Fruit fly (Drosophila melanogaster) whole organism, wandering third instar larva: ENCODE data around the gene mbo.
A peak's percentile ranks its signal among the peaks of the same experiment; 100 is the strongest.

Experiments
- Abd-B ChIP-seq: fragments of >200 bp; optimal IDR thresholded peaks from 2 replicates; lab custom pipeline; 2017; ENCODE audit warnings: missing biosample characterization, missing genetic modification characterization
- CG32264 ChIP-seq: fragments of 200-800 bp; sonication (Bioruptor generic); optimal IDR thresholded peaks from 2 replicates; lab custom pipeline; 2016; ENCODE audit warnings: missing biosample characterization, missing genetic modification characterization
- CG9705 ChIP-seq: fragments of 200-800 bp; sonication (Bioruptor generic); optimal IDR thresholded peaks from 2 replicates; lab custom pipeline; 2018; ENCODE audit warnings: missing biosample characterization, mild to moderate bottlenecking, missing genetic modification characterization
- CrebA ChIP-seq: fragments of 200-800 bp; sonication (Bioruptor generic); optimal IDR thresholded peaks from 2 replicates; lab custom pipeline; 2016; ENCODE audit warnings: missing biosample characterization, mild to moderate bottlenecking, missing genetic modification characterization, borderline replicate concordance
- Dfd ChIP-seq: fragments of >200 bp; optimal IDR thresholded peaks from 2 replicates; lab custom pipeline; 2017; ENCODE audit warnings: missing biosample characterization, missing genetic modification characterization
- Dif ChIP-seq: fragments of 200-275, 200-300 bp; sonication (Bioruptor generic); optimal IDR thresholded peaks from 2 replicates; lab custom pipeline; 2018; ENCODE audit warnings: missing biosample characterization, missing genetic modification characterization; ENCODE audit not compliant: partially characterized antibody
- GATAd ChIP-seq: sonication (Bioruptor generic); optimal IDR thresholded peaks from 2 replicates; lab custom pipeline; 2016; ENCODE audit warnings: missing biosample characterization, missing genetic modification characterization
- HLH106 ChIP-seq: fragments of 200-800 bp; optimal IDR thresholded peaks from 3 replicates; lab custom pipeline; 2019; ENCODE audit warnings: missing biosample characterization, mild to moderate bottlenecking, missing genetic modification characterization, moderate library complexity
- Hnf4 ChIP-seq: fragments of 200-800 bp; sonication (Bioruptor generic); optimal IDR thresholded peaks from 2 replicates; lab custom pipeline; 2016; ENCODE audit warnings: missing biosample characterization, mild to moderate bottlenecking, missing genetic modification characterization
- Hr78 ChIP-seq: fragments of >200 bp; optimal IDR thresholded peaks from 2 replicates; lab custom pipeline; 2017; ENCODE audit warnings: missing biosample characterization, missing genetic modification characterization
- Hr83 ChIP-seq: fragments of 200-300 bp; sonication (Bioruptor generic); optimal IDR thresholded peaks from 2 replicates; lab custom pipeline; 2016; ENCODE audit warnings: missing biosample characterization, mild to moderate bottlenecking, missing genetic modification characterization, moderate library complexity; ENCODE audit not compliant: poor library complexity, severe bottlenecking
- Jra ChIP-seq: sonication (Bioruptor generic); optimal IDR thresholded peaks from 2 replicates; lab custom pipeline; 2016; ENCODE audit warnings: missing biosample characterization, missing genetic modification characterization
- Mio ChIP-seq: sonication (Bioruptor generic); optimal IDR thresholded peaks from 2 replicates; lab custom pipeline; 2016; ENCODE audit warnings: missing biosample characterization, missing genetic modification characterization
- Myc ChIP-seq: fragments of >200 bp; optimal IDR thresholded peaks from 2 replicates; lab custom pipeline; 2017
- N ChIP-seq: fragments of >200 bp; optimal IDR thresholded peaks from 2 replicates; lab custom pipeline; 2018; ENCODE audit warnings: missing biosample characterization, missing external identifiers, missing genetic modification characterization
- OdsH ChIP-seq: fragments of 200-800 bp; sonication (Bioruptor generic); optimal IDR thresholded peaks from 2 replicates; lab custom pipeline; 2016; ENCODE audit warnings: missing biosample characterization, mild to moderate bottlenecking, missing genetic modification characterization
- Rel ChIP-seq, 2 experiments: fragments of 200-800 bp; sonication (Bioruptor generic) in 1 of 2; optimal IDR thresholded peaks; 2 replicates in 1 of 2; 3 replicates in 1 of 2; lab custom pipeline; 2016 to 2019; ENCODE audit warnings: mild to moderate bottlenecking in 2 of 2, missing biosample characterization in 2 of 2, missing genetic modification characterization in 2 of 2, moderate library complexity in 1 of 2
- Sp1 ChIP-seq: fragments of 200-800 bp; sonication (Bioruptor generic); optimal IDR thresholded peaks from 3 replicates; lab custom pipeline; 2019; ENCODE audit warnings: missing biosample characterization, mild to moderate bottlenecking, missing genetic modification characterization, moderate library complexity
- Vsx2 ChIP-seq: fragments of 200-300, 225-300 bp; sonication (Bioruptor generic); optimal IDR thresholded peaks from 2 replicates; lab custom pipeline; 2018; ENCODE audit warnings: missing biosample characterization, missing genetic modification characterization; ENCODE audit not compliant: partially characterized antibody
- br ChIP-seq: fragments of 200-800 bp; sonication (Bioruptor generic); optimal IDR thresholded peaks from 2 replicates; lab custom pipeline; 2016; ENCODE audit warnings: missing biosample characterization, missing genetic modification characterization
- brk ChIP-seq: fragments of 200-800 bp; sonication (Bioruptor generic); optimal IDR thresholded peaks from 2 replicates; lab custom pipeline; 2016; ENCODE audit warnings: missing biosample characterization, mild to moderate bottlenecking, missing genetic modification characterization
- dl ChIP-seq, 2 experiments: fragments of 175-275, 200-275 bp in 1 of 2; fragments of 200-275 bp in 1 of 2; sonication (Bioruptor generic); optimal IDR thresholded peaks; lab custom pipeline; 2018; ENCODE audit warnings: mild to moderate bottlenecking in 2 of 2, missing biosample characterization in 2 of 2, missing genetic modification characterization in 2 of 2, moderate library complexity in 2 of 2; ENCODE audit not compliant: partially characterized antibody in 2 of 2, insufficient read depth in 1 of 2
- dmrt93B ChIP-seq: fragments of 200-800 bp; sonication (Bioruptor generic); optimal IDR thresholded peaks from 2 replicates; lab custom pipeline; 2018; ENCODE audit warnings: missing biosample characterization, mild to moderate bottlenecking, missing genetic modification characterization
- dsf ChIP-seq: sonication (Bioruptor generic); optimal IDR thresholded peaks from 2 replicates; lab custom pipeline; 2016; ENCODE audit warnings: missing biosample characterization, missing genetic modification characterization, borderline replicate concordance
- ey ChIP-seq: fragments of 200-800 bp; sonication (Bioruptor generic); optimal IDR thresholded peaks from 2 replicates; lab custom pipeline; 2016; ENCODE audit warnings: missing biosample characterization, missing genetic modification characterization
- foxo ChIP-seq, 2 experiments: fragments of 200-800 bp; sonication (Bioruptor generic); optimal IDR thresholded peaks; 2 replicates in 1 of 2; 3 replicates in 1 of 2; lab custom pipeline; 2016 to 2017; ENCODE audit warnings: missing biosample characterization in 2 of 2, missing genetic modification characterization in 2 of 2
- fru ChIP-seq: fragments of 200-800 bp; sonication (Bioruptor generic); optimal IDR thresholded peaks from 3 replicates; lab custom pipeline; 2016; ENCODE audit warnings: missing biosample characterization, mild to moderate bottlenecking, missing genetic modification characterization
- h ChIP-seq: fragments of 200-800 bp; sonication (Bioruptor generic); optimal IDR thresholded peaks from 3 replicates; lab custom pipeline; 2016; ENCODE audit warnings: missing biosample characterization, mild to moderate bottlenecking, missing genetic modification characterization
- jim ChIP-seq: fragments of 175-275, 200-325 bp; sonication (Bioruptor generic); optimal IDR thresholded peaks from 2 replicates; lab custom pipeline; 2016; ENCODE audit warnings: missing biosample characterization, mild to moderate bottlenecking, missing genetic modification characterization
- lola ChIP-seq: fragments of >200 bp; optimal IDR thresholded peaks from 2 replicates; lab custom pipeline; 2017; ENCODE audit warnings: missing biosample characterization, missing genetic modification characterization
- pan ChIP-seq: fragments of >200 bp; optimal IDR thresholded peaks from 2 replicates; lab custom pipeline; 2017
- psq ChIP-seq: fragments of 200-800 bp; sonication (Bioruptor generic); optimal IDR thresholded peaks from 3 replicates; lab custom pipeline; 2017; ENCODE audit warnings: missing biosample characterization, mild to moderate bottlenecking, missing genetic modification characterization, moderate library complexity
- rgr ChIP-seq: fragments of 200-800 bp; sonication (Bioruptor generic); optimal IDR thresholded peaks from 3 replicates; lab custom pipeline; 2016; ENCODE audit warnings: missing biosample characterization, mild to moderate bottlenecking, missing genetic modification characterization
- sage ChIP-seq: fragments of 200-800 bp; sonication (Bioruptor generic); optimal IDR thresholded peaks from 2 replicates; lab custom pipeline; 2016; ENCODE audit warnings: missing biosample characterization, mild to moderate bottlenecking, missing genetic modification characterization
- sv ChIP-seq: fragments of 200-800 bp; sonication (Bioruptor generic); optimal IDR thresholded peaks from 3 replicates; lab custom pipeline; 2016; ENCODE audit warnings: missing biosample characterization, missing genetic modification characterization
- tai ChIP-seq: sonication (Bioruptor generic); optimal IDR thresholded peaks from 2 replicates; lab custom pipeline; 2016; ENCODE audit warnings: missing biosample characterization, missing genetic modification characterization
- usp ChIP-seq: fragments of >200 bp; optimal IDR thresholded peaks from 2 replicates; lab custom pipeline; 2017; ENCODE audit warnings: missing biosample characterization, missing genetic modification characterization
- woc ChIP-seq: sonication (Bioruptor generic); optimal IDR thresholded peaks from 2 replicates; lab custom pipeline; 2016; ENCODE audit warnings: missing biosample characterization, mild to moderate bottlenecking, missing genetic modification characterization

mbo gene

dm6 chr3R:12719627-12720343 lies 40.9 kb upstream of the mbo start:
- TF ChIP-seq Vsx2 (GFP tag; lab: Kevin White, UChicago), result peak; percentile 51
- TF ChIP-seq Dfd (GFP tag; lab: Kevin White, UChicago), result no peak
- no peak for TF ChIP-seq usp (GFP tag; lab: Kevin White, UChicago)
- TF ChIP-seq HLH106 (tag; lab: Kevin White, UChicago), result peak; percentile 59
- no peak for TF ChIP-seq dsf (GFP tag; lab: Kevin White, UChicago)
- no peak for TF ChIP-seq CG32264 (GFP tag; lab: Kevin White, UChicago)
- no peak for TF ChIP-seq CG9705 (GFP tag; lab: Kevin White, UChicago)
- TF ChIP-seq fru (GFP tag; lab: Kevin White, UChicago), result peak; percentile 36
- TF ChIP-seq psq (GFP tag; lab: Kevin White, UChicago), result peak; percentile 62
- TF ChIP-seq lola (GFP tag; lab: Kevin White, UChicago), result no peak
- no peak for TF ChIP-seq Mio (GFP tag; lab: Kevin White, UChicago)
- peak; percentile 27 for TF ChIP-seq OdsH (GFP tag; lab: Kevin White, UChicago)
- TF ChIP-seq CrebA (GFP tag; lab: Kevin White, UChicago), result peak; percentile 63
- TF ChIP-seq Hnf4 (GFP tag; lab: Kevin White, UChicago), result no peak
- no peak for TF ChIP-seq GATAd (GFP tag; lab: Kevin White, UChicago)
- no peak for TF ChIP-seq tai
- TF ChIP-seq dl (GFP tag; optimal IDR thresholded peaks at IDR 0.05; lab: Kevin White, UChicago; ENCODE audit: insufficient read depth in 1 of 2, partially characterized antibody in 2 of 2), result peak; percentile 77 to 83
- TF ChIP-seq rgr (GFP tag; lab: Kevin White, UChicago), result peak; percentile 39
- TF ChIP-seq Dif (GFP tag; lab: Kevin White, UChicago), result peak; percentile 72
- TF ChIP-seq Sp1, result peak; percentile 52
- peak; percentile 46 for TF ChIP-seq woc (GFP tag; lab: Kevin White, UChicago)
- peak; percentile 38 for TF ChIP-seq dmrt93B (GFP tag; lab: Kevin White, UChicago)
- peak; percentile 71 for TF ChIP-seq Hr83
- no peak for TF ChIP-seq br (GFP tag; lab: Kevin White, UChicago)
- TF ChIP-seq Myc, result no peak
- no peak for TF ChIP-seq Hr78 (GFP tag; lab: Kevin White, UChicago)
- TF ChIP-seq jim (GFP tag; lab: Kevin White, UChicago), result no peak
- TF ChIP-seq sage (GFP tag; lab: Kevin White, UChicago), result peak; percentile 18
- TF ChIP-seq foxo (GFP tag; optimal IDR thresholded peaks at IDR 0.05; lab: Kevin White, UChicago), result peak in 1 of 2 experiments; percentile 68
- peak; percentile 62 for TF ChIP-seq h
- no peak for TF ChIP-seq brk (GFP tag; lab: Kevin White, UChicago)
- no peak for TF ChIP-seq sv (GFP tag; lab: Kevin White, UChicago)
- no peak for TF ChIP-seq N
- TF ChIP-seq pan (lab: Kevin White, UChicago), result no peak
- TF ChIP-seq Abd-B (GFP tag; lab: Kevin White, UChicago), result no peak
- TF ChIP-seq ey (GFP tag; lab: Kevin White, UChicago), result no peak
- TF ChIP-seq Jra (GFP tag; lab: Kevin White, UChicago), result no peak
- no peak for TF ChIP-seq Rel (GFP tag; optimal IDR thresholded peaks at IDR 0.05; lab: Kevin White, UChicago)
- TF ChIP-seq Rel (tag; optimal IDR thresholded peaks at IDR 0.05; lab: Kevin White, UChicago), result peak; percentile 57
- TF ChIP-seq, all 38 proteins: peak for 17

- TF ChIP-seq Sp1 (no peak), Hr83 (no peak), Abd-B (GFP tag; lab: Kevin White, UChicago) (no peak), fru (GFP tag; lab: Kevin White, UChicago) (no peak), HLH106 (tag; lab: Kevin White, UChicago) (no peak), CrebA (GFP tag; lab: Kevin White, UChicago) (no peak), sv (GFP tag; lab: Kevin White, UChicago) (no peak), rgr (GFP tag; lab: Kevin White, UChicago) (no peak), Mio (GFP tag; lab: Kevin White, UChicago) (no peak), h (no peak), N (no peak), woc (GFP tag; lab: Kevin White, UChicago) (no peak), br (GFP tag; lab: Kevin White, UChicago) (no peak)
These were observed 39.7 kb upstream of the mbo start for dm6 chr3R:12718536-12719033.
